1 fruit fly cellular context compared by ENCODE assay signal in genomic region chr3L:13949440-13950066, dm6.
A peak's percentile ranks its signal among the peaks of the same experiment; 100 is the strongest.
TF ChIP-seq lines count a peak whose summit lies in the region.

No protein-coding gene starts in this region.

TF ChIP-seq in whole organism, embryonic, 481 proteins besides CTCF, POLR2A, EP300 and RAD21 (continued from another document):
- TF ChIP-seq CG9876 (GFP tag; optimal IDR thresholded peaks at IDR 0.05; lab: Kevin White, UChicago) = no peak
- TF ChIP-seq CG11398 (GFP tag; optimal IDR thresholded peaks at IDR 0.05; lab: Kevin White, UChicago) = no peak
- TF ChIP-seq CG9437 (GFP tag; optimal IDR thresholded peaks at IDR 0.05; lab: Kevin White, UChicago) = no peak
- no peak for TF ChIP-seq Oaz (GFP tag; IDR thresholded peaks at IDR 0.05; lab: Robert Waterston, UW)
- TF ChIP-seq CG12942 (GFP tag; optimal IDR thresholded peaks at IDR 0.05; lab: Kevin White, UChicago) = no peak
- TF ChIP-seq NFAT (GFP tag; IDR thresholded peaks at IDR 0.05; lab: Robert Waterston, UW) = no peak
- TF ChIP-seq Rfx (GFP tag; IDR thresholded peaks at IDR 0.05; lab: Robert Waterston, UW) = 0 out of 2 replicates have a peak, but pooled peaks have one; percentile 7
- peak in 1 of 2 experiments; percentile 90 for TF ChIP-seq Pdp1 (GFP tag; optimal IDR thresholded peaks at IDR 0.05; lab: Kevin White, UChicago)
- peak; percentile 43 for TF ChIP-seq Sox102F (GFP tag; optimal IDR thresholded peaks at IDR 0.05; lab: Kevin White, UChicago)
- TF ChIP-seq pb (GFP tag; optimal IDR thresholded peaks at IDR 0.05; lab: Kevin White, UChicago) = no peak
- TF ChIP-seq mld (GFP tag; IDR thresholded peaks at IDR 0.05; lab: Robert Waterston, UW; ENCODE audit: partially characterized antibody) = no peak
- TF ChIP-seq CG10274 (GFP tag; optimal IDR thresholded peaks at IDR 0.05; lab: Kevin White, UChicago) = no peak
- TF ChIP-seq CG11560 (tag; IDR thresholded peaks at IDR 0.05; lab: Robert Waterston, UW) = no peak
- TF ChIP-seq wek (GFP tag; optimal IDR thresholded peaks at IDR 0.05; lab: Kevin White, UChicago) = peak; percentile 57
- TF ChIP-seq oc (tag; optimal IDR thresholded peaks at IDR 0.05; lab: Kevin White, UChicago) = peak; percentile 38
- TF ChIP-seq stc (GFP tag; IDR thresholded peaks at IDR 0.05; lab: Robert Waterston, UW) = peak; percentile 56; the same call in 1 of the 2 replicates
- TF ChIP-seq mam (GFP tag; optimal IDR thresholded peaks at IDR 0.05; lab: Kevin White, UChicago) = no peak
- peak; percentile 90 for TF ChIP-seq CG1832 (GFP tag; optimal IDR thresholded peaks at IDR 0.05; lab: Kevin White, UChicago)
- TF ChIP-seq inv (GFP tag; IDR thresholded peaks at IDR 0.05; lab: Robert Waterston, UW; ENCODE audit: partially characterized antibody) = no peak
- TF ChIP-seq CG15479 (GFP tag; optimal IDR thresholded peaks at IDR 0.05; lab: Kevin White, UChicago) = peak; percentile 39
- TF ChIP-seq CG32772 (GFP tag; IDR thresholded peaks at IDR 0.05; lab: Robert Waterston, UW) = no peak
- TF ChIP-seq CG34422 (GFP tag; IDR thresholded peaks at IDR 0.05; lab: Robert Waterston, UW) = 0 out of 3 replicates have a peak, but pooled peaks have one; percentile 33
- TF ChIP-seq Oli (tag; optimal IDR thresholded peaks at IDR 0.05; lab: Kevin White, UChicago) = no peak
- TF ChIP-seq CG31365 (tag; optimal IDR thresholded peaks at IDR 0.05; lab: Kevin White, UChicago) = no peak
- TF ChIP-seq CG12659 (GFP tag; optimal IDR thresholded peaks at IDR 0.05; lab: Kevin White, UChicago) = no peak
- no peak for TF ChIP-seq zf30C (GFP tag; optimal IDR thresholded peaks at IDR 0.05; lab: Kevin White, UChicago)
- no peak for TF ChIP-seq HmgZ (tag; optimal IDR thresholded peaks at IDR 0.05; lab: Kevin White, UChicago)
- TF ChIP-seq CG17359 (tag; optimal IDR thresholded peaks at IDR 0.05; lab: Kevin White, UChicago) = no peak
- TF ChIP-seq z (GFP tag; IDR thresholded peaks at IDR 0.05; lab: Robert Waterston, UW) = 0 out of 3 replicates have a peak, but pooled peaks have one; percentile 39
- peak in 1 of 2 experiments; percentile 1 for TF ChIP-seq dpn (GFP tag; optimal IDR thresholded peaks at IDR 0.05; lab: Kevin White, UChicago)
- peak; percentile 16 for TF ChIP-seq CG13775 (GFP tag; optimal IDR thresholded peaks at IDR 0.05; lab: Kevin White, UChicago)
- TF ChIP-seq CG12744 (GFP tag; optimal IDR thresholded peaks at IDR 0.05; lab: Kevin White, UChicago) = no peak
- TF ChIP-seq Hr51 (GFP tag; optimal IDR thresholded peaks at IDR 0.05; lab: Kevin White, UChicago) = peak in 1 of 2 experiments; percentile 34
- peak; percentile 30 for TF ChIP-seq ewg (GFP tag; optimal IDR thresholded peaks at IDR 0.05; lab: Kevin White, UChicago)
- TF ChIP-seq slbo (GFP tag; IDR thresholded peaks at IDR 0.05; lab: Robert Waterston, UW) = 0 out of 2 replicates have a peak, but pooled peaks have one; percentile 27
- no peak for TF ChIP-seq mirr (GFP tag; optimal IDR thresholded peaks at IDR 0.05; lab: Kevin White, UChicago)
- 0 out of 3 replicates have a peak, but pooled peaks have one; percentile 51 for TF ChIP-seq ci (GFP tag; IDR thresholded peaks at IDR 0.05; lab: Robert Waterston, UW)
- TF ChIP-seq fru (optimal IDR thresholded peaks at IDR 0.05; lab: Kevin White, UChicago) = no peak
- TF ChIP-seq ara (GFP tag; IDR thresholded peaks at IDR 0.05; lab: Robert Waterston, UW) = peak; percentile 30; the same call in 1 of the 2 replicates
- 0 out of 3 replicates have a peak, but pooled peaks have one; percentile 3 for TF ChIP-seq zfh1 (GFP tag; IDR thresholded peaks at IDR 0.05; lab: Robert Waterston, UW)
- no peak for TF ChIP-seq wdn (GFP tag; IDR thresholded peaks at IDR 0.05; lab: Robert Waterston, UW)
- TF ChIP-seq CHES-1-like (GFP tag; optimal IDR thresholded peaks at IDR 0.05; lab: Kevin White, UChicago) = peak; percentile 16
- TF ChIP-seq phol (tag; optimal IDR thresholded peaks at IDR 0.05; lab: Kevin White, UChicago) = peak; percentile 16
- no peak for TF ChIP-seq Neu2 (GFP tag; optimal IDR thresholded peaks at IDR 0.05; lab: Kevin White, UChicago; ENCODE audit: borderline replicate concordance)
- no peak for TF ChIP-seq so (GFP tag; IDR thresholded peaks at IDR 0.05; lab: Robert Waterston, UW)
- no peak for TF ChIP-seq BEAF-32 (GFP tag; optimal IDR thresholded peaks at IDR 0.05; lab: Kevin White, UChicago)
- TF ChIP-seq CG2116 (GFP tag; optimal IDR thresholded peaks at IDR 0.05; lab: Kevin White, UChicago) = peak; percentile 72
- no peak for TF ChIP-seq lola (GFP tag; optimal IDR thresholded peaks at IDR 0.05; lab: Kevin White, UChicago)
- TF ChIP-seq Adf1 (GFP tag; IDR thresholded peaks at IDR 0.05; lab: Robert Waterston, UW) = no peak
- peak; percentile 63 for TF ChIP-seq Drgx (GFP tag; IDR thresholded peaks at IDR 0.05; lab: Robert Waterston, UW)
- TF ChIP-seq lilli (GFP tag; optimal IDR thresholded peaks at IDR 0.05; lab: Kevin White, UChicago) = no peak
- no peak for TF ChIP-seq yki (optimal IDR thresholded peaks at IDR 0.05; lab: Kevin White, UChicago)
- no peak for TF ChIP-seq dmrt99B (tag; optimal IDR thresholded peaks at IDR 0.05; lab: Kevin White, UChicago)
- no peak for TF ChIP-seq nau (GFP tag; optimal IDR thresholded peaks at IDR 0.05; lab: Kevin White, UChicago)
- TF ChIP-seq CG7839 (tag; optimal IDR thresholded peaks at IDR 0.05; lab: Kevin White, UChicago) = peak; percentile 3
- no peak for TF ChIP-seq Nf-YB (GFP tag; optimal IDR thresholded peaks at IDR 0.05; lab: Kevin White, UChicago)
- TF ChIP-seq Six4 (GFP tag; optimal IDR thresholded peaks at IDR 0.05; lab: Kevin White, UChicago) = no peak
